Fruit fly (Drosophila melanogaster): ENCODE results near the gene Pkg21D.

Gene Pkg21D

DNA sequence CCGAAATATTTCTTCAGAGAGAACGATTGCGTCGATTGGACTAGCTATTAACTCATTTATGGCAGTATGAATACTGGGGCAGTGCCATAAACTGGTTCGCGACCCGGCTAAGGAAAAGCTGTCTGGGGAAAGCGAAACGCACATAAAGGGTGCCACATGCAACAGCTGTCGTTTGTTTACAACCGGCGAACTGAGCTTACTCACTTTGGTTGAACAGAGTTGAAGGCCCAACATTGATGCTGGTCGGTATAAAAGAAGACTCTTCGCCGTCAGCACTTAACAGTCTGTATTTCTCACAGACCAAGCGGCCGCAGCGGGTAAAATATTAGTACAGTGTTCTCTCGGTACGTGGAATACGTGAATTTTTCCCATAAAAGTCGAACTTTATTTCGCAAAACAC, 44.8 kb downstream of the Pkg21D start:
- TF ChIP-seq insv (optimal IDR thresholded peaks at IDR 0.05) (no peak), Myc (optimal IDR thresholded peaks at IDR 0.05) (no peak), Sin3A (optimal IDR thresholded peaks at IDR 0.05) (no peak)

DNA sequence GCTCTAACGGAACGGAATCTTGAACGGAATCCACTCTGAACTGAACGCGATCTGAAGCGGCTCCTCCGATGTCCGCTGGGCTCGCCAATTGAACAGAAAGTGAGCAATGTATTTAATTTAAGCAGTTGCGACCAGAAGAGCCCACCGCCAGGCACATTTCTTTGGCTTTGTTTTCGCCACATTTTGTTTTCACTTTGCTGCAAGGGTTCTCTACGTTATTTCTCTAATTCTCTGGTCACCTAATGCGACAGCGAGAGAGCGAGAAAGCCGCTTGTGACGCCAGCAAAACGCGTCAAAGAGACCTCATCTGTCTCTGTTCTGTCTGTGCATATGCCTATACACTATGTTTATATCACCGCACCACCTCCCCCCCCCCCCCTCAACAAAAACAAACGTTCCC, 46.3 kb downstream of the Pkg21D start, which contains the start of gene Eaat2:
Gene Eaat2 (minus strand): TSS at position 101 of the 400 bp plus-strand sequence.
- no peak for TF ChIP-seq Myc (optimal IDR thresholded peaks at IDR 0.05)
- TF ChIP-seq h (optimal IDR thresholded peaks at IDR 0.05), result no peak
- no peak for TF ChIP-seq ttk (optimal IDR thresholded peaks at IDR 0.05)
- TF ChIP-seq psq (optimal IDR thresholded peaks at IDR 0.05), result no peak
- TF ChIP-seq insv (optimal IDR thresholded peaks at IDR 0.05), result no peak
- TF ChIP-seq Sin3A (optimal IDR thresholded peaks at IDR 0.05), result no peak

DNA sequence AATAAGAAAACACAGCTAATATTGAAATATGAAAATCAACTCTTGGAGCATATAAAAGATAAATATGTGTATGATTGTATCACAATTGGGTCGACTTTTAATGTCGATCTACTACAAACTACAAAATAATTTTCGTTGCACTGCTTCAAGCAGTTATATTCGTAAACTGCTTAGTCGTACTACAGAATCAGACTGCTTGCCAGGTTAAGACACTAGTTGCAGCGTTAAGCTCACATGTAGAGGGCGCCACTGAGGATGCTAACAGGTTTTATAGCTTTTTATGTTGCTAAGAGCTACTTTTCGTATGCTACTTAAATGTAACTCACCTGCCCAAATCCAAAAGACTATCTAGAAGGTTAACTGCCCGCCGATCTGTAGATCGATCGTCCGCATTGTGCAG, 50.6 kb downstream of the Pkg21D start:
- no peak for TF ChIP-seq insv (optimal IDR thresholded peaks at IDR 0.05)
- no peak for TF ChIP-seq ttk (optimal IDR thresholded peaks at IDR 0.05)
- TF ChIP-seq Myc (optimal IDR thresholded peaks at IDR 0.05), result no peak
- TF ChIP-seq h (optimal IDR thresholded peaks at IDR 0.05), result no peak
- no peak for TF ChIP-seq Sin3A (optimal IDR thresholded peaks at IDR 0.05)
- TF ChIP-seq psq (optimal IDR thresholded peaks at IDR 0.05), result no peak
